Fruit fly (Drosophila melanogaster) whole organism, prepupa: ENCODE measurements around the gene ac.

Experiments used
- Blimp-1 ChIP-seq: fragments of 200-800 bp; sonication (Bioruptor generic); optimal IDR thresholded peaks from 3 replicates; lab custom pipeline; 2017; ENCODE audit warnings: missing biosample characterization, missing genetic modification characterization, mild to moderate bottlenecking, moderate library complexity, missing genetic modification reagents
- CG10631 ChIP-seq: fragments of 200-800 bp; sonication (Bioruptor generic); optimal IDR thresholded peaks from 2 replicates; lab custom pipeline; 2016; ENCODE audit warnings: missing biosample characterization, missing genetic modification characterization
- CG10669 ChIP-seq: fragments of 200-800 bp; sonication (Bioruptor generic); optimal IDR thresholded peaks from 3 replicates; lab custom pipeline; 2018; ENCODE audit warnings: missing biosample characterization, mild to moderate bottlenecking, missing genetic modification characterization, moderate library complexity
- CG11294 ChIP-seq: fragments of 200-800 bp; sonication (Bioruptor generic); IDR thresholded peaks from 2 replicates; pipeline ENCODE4 v1.3.6; 2022; ENCODE audit warnings: missing biosample characterization, missing genetic modification characterization
- CG11762 ChIP-seq: fragments of 200-800 bp; sonication (Bioruptor generic); optimal IDR thresholded peaks from 3 replicates; lab custom pipeline; 2016; ENCODE audit warnings: missing biosample characterization, missing genetic modification characterization; ENCODE audit not compliant: insufficient read depth
- CG15336 ChIP-seq: fragments of 200-800 bp; sonication (Bioruptor generic); IDR thresholded peaks from 2 replicates; pipeline ENCODE4 v1.3.6; 2022; ENCODE audit warnings: missing biosample characterization, missing genetic modification characterization
- CG16779 ChIP-seq: fragments of 200-800 bp; sonication (Bioruptor generic); optimal IDR thresholded peaks from 3 replicates; lab custom pipeline; 2017; ENCODE audit warnings: missing biosample characterization, mild to moderate bottlenecking, missing genetic modification characterization
- CG34406 ChIP-seq: fragments of 200-800 bp; sonication (Bioruptor generic); optimal IDR thresholded peaks from 3 replicates; lab custom pipeline; 2016; ENCODE audit warnings: missing biosample characterization, missing genetic modification characterization
- CG4318 ChIP-seq: fragments of 200-800 bp; sonication (Bioruptor generic); optimal IDR thresholded peaks from 3 replicates; lab custom pipeline; 2017; ENCODE audit warnings: missing biosample characterization, mild to moderate bottlenecking, missing genetic modification characterization
- CG6163 ChIP-seq: fragments of 200-800 bp; sonication (Bioruptor generic); IDR thresholded peaks from 3 replicates; pipeline ENCODE4 v1.3.6; 2022; ENCODE audit warnings: missing biosample characterization, missing genetic modification characterization
- CG6276 ChIP-seq: fragments of 200-800 bp; sonication (Bioruptor generic); optimal IDR thresholded peaks from 2 replicates; lab custom pipeline; 2017; ENCODE audit warnings: missing biosample characterization, mild to moderate bottlenecking, missing genetic modification characterization
- CG6808 ChIP-seq: fragments of 200-800 bp; sonication (Bioruptor generic); optimal IDR thresholded peaks from 3 replicates; lab custom pipeline; 2017; ENCODE audit warnings: missing biosample characterization, missing genetic modification characterization, mild to moderate bottlenecking, moderate library complexity, missing genetic modification reagents
- CG6854 ChIP-seq: fragments of 200-800 bp; sonication (Bioruptor generic); optimal IDR thresholded peaks from 2 replicates; lab custom pipeline; 2017; ENCODE audit warnings: missing biosample characterization, mild to moderate bottlenecking, missing genetic modification characterization
- CG7368 ChIP-seq: fragments of 200-800 bp; sonication (Bioruptor generic); optimal IDR thresholded peaks from 3 replicates; lab custom pipeline; 2016; ENCODE audit warnings: missing biosample characterization, missing genetic modification characterization
- CG8119 ChIP-seq: fragments of 200-800 bp; sonication (Bioruptor generic); IDR thresholded peaks from 3 replicates; pipeline ENCODE4 v1.3.6; 2022; ENCODE audit warnings: missing biosample characterization, missing genetic modification characterization
- CG8319 ChIP-seq: fragments of 200-800 bp; sonication (Bioruptor generic); optimal IDR thresholded peaks from 3 replicates; lab custom pipeline; 2016; ENCODE audit warnings: missing biosample characterization, missing genetic modification characterization
- CG8632 ChIP-seq: fragments of 200-800 bp; sonication (Bioruptor generic); optimal IDR thresholded peaks from 3 replicates; lab custom pipeline; 2016; ENCODE audit warnings: missing biosample characterization, missing genetic modification characterization
- Eip75B ChIP-seq: fragments of 200-800 bp; sonication (Bioruptor generic); optimal IDR thresholded peaks from 3 replicates; lab custom pipeline; 2016; ENCODE audit warnings: missing biosample characterization, missing genetic modification characterization
- Eip78C ChIP-seq: fragments of 200-800 bp; sonication (Bioruptor generic); peaks from one replicate; lab custom pipeline; 2016; ENCODE audit warnings: missing biosample characterization, missing genetic modification characterization
- Eip93F ChIP-seq: fragments of 200-800 bp; sonication (Bioruptor generic); optimal IDR thresholded peaks from 2 replicates; lab custom pipeline; 2016; ENCODE audit warnings: missing biosample characterization, mild to moderate bottlenecking, missing genetic modification characterization
- Ets21C ChIP-seq: fragments of 200-800 bp; sonication (Bioruptor generic); optimal IDR thresholded peaks from 3 replicates; lab custom pipeline; 2016; ENCODE audit warnings: missing biosample characterization, missing genetic modification characterization
- Gug ChIP-seq: fragments of 200-800 bp; sonication (Bioruptor generic); IDR thresholded peaks from 2 replicates; pipeline ENCODE4 v1.3.6; 2022; ENCODE audit warnings: missing biosample characterization, missing genetic modification characterization
- Hr38 ChIP-seq: sonication (Bioruptor generic); optimal IDR thresholded peaks from 2 replicates; lab custom pipeline; 2016; ENCODE audit warnings: missing biosample characterization, missing genetic modification characterization
- Hr39 ChIP-seq: fragments of 200-800 bp; sonication (Bioruptor generic); optimal IDR thresholded peaks from 2 replicates; lab custom pipeline; 2016; ENCODE audit warnings: missing biosample characterization, missing genetic modification characterization
- Hr4 ChIP-seq: fragments of 200-800 bp; sonication (Bioruptor generic); optimal IDR thresholded peaks from 3 replicates; lab custom pipeline; 2016; ENCODE audit warnings: missing biosample characterization, missing genetic modification characterization
- Lpt ChIP-seq: fragments of 200-800 bp; sonication (Bioruptor generic); optimal IDR thresholded peaks from 3 replicates; lab custom pipeline; 2016; ENCODE audit warnings: missing biosample characterization, missing genetic modification characterization
- Met ChIP-seq: fragments of 200-800 bp; sonication (Bioruptor generic); optimal IDR thresholded peaks from 3 replicates; lab custom pipeline; 2016; ENCODE audit warnings: missing biosample characterization, missing genetic modification characterization
- OdsH ChIP-seq: fragments of 200-800 bp; sonication (Bioruptor generic); optimal IDR thresholded peaks from 3 replicates; lab custom pipeline; 2016; ENCODE audit warnings: missing biosample characterization, missing genetic modification characterization
- Sox102F ChIP-seq: fragments of 200-800 bp; sonication (Bioruptor generic); optimal IDR thresholded peaks from 2 replicates; lab custom pipeline; 2016; ENCODE audit warnings: missing biosample characterization, mild to moderate bottlenecking, missing genetic modification characterization
- Sox14 ChIP-seq: fragments of 200-800 bp; sonication (Bioruptor generic); optimal IDR thresholded peaks from 3 replicates; lab custom pipeline; 2016; ENCODE audit warnings: missing biosample characterization, missing genetic modification characterization
- achi ChIP-seq: fragments of 200-800 bp; sonication (Bioruptor generic); optimal IDR thresholded peaks from 3 replicates; lab custom pipeline; 2016; ENCODE audit warnings: missing biosample characterization, missing genetic modification characterization
- cyc ChIP-seq: fragments of 200-800 bp; sonication (Bioruptor generic); optimal IDR thresholded peaks from 3 replicates; lab custom pipeline; 2016; ENCODE audit warnings: missing biosample characterization, missing genetic modification characterization
- dac ChIP-seq: fragments of 200-800 bp; sonication (Bioruptor generic); optimal IDR thresholded peaks from 2 replicates; lab custom pipeline; 2017; ENCODE audit warnings: missing biosample characterization, mild to moderate bottlenecking, missing genetic modification characterization
- dsx ChIP-seq: fragments of 200-800 bp; optimal IDR thresholded peaks from 3 replicates; lab custom pipeline; 2019; ENCODE audit warnings: missing biosample characterization, mild to moderate bottlenecking, missing genetic modification characterization, moderate library complexity; ENCODE audit not compliant: poor library complexity, severe bottlenecking
- eg ChIP-seq: fragments of 200-800 bp; sonication (Bioruptor generic); IDR thresholded peaks from 3 replicates; pipeline ENCODE4 v1.3.6; 2022; ENCODE audit warnings: missing biosample characterization, missing genetic modification characterization
- esn ChIP-seq: fragments of 200-800 bp; sonication (Bioruptor generic); optimal IDR thresholded peaks from 2 replicates; lab custom pipeline; 2016; ENCODE audit warnings: missing biosample characterization, mild to moderate bottlenecking, missing genetic modification characterization, moderate library complexity
- fd85E ChIP-seq: fragments of 200-800 bp; sonication (Bioruptor generic); optimal IDR thresholded peaks from 3 replicates; lab custom pipeline; 2016; ENCODE audit warnings: missing biosample characterization, missing genetic modification characterization
- fkh ChIP-seq: fragments of 200-800 bp; sonication (Bioruptor generic); optimal IDR thresholded peaks from 3 replicates; lab custom pipeline; 2017; ENCODE audit warnings: missing biosample characterization, mild to moderate bottlenecking, missing genetic modification characterization, moderate library complexity
- lz ChIP-seq: fragments of 200-800 bp; sonication (Bioruptor generic); optimal IDR thresholded peaks from 3 replicates; lab custom pipeline; 2016; ENCODE audit warnings: missing biosample characterization, missing genetic modification characterization
- net ChIP-seq: fragments of 200-800 bp; sonication (Bioruptor generic); optimal IDR thresholded peaks from 3 replicates; lab custom pipeline; 2016; ENCODE audit warnings: missing biosample characterization, missing genetic modification characterization
- pdm3 ChIP-seq: fragments of 200-800 bp; sonication (Bioruptor generic); optimal IDR thresholded peaks from 3 replicates; lab custom pipeline; 2016; ENCODE audit warnings: missing biosample characterization, missing genetic modification characterization
- spab ChIP-seq: fragments of 200-800 bp; sonication (Bioruptor generic); optimal IDR thresholded peaks from 2 replicates; lab custom pipeline; 2017; ENCODE audit warnings: missing biosample characterization, mild to moderate bottlenecking, missing genetic modification characterization, missing genetic modification reagents
- ss ChIP-seq, 2 experiments: fragments of 200-800 bp; sonication (Bioruptor generic); optimal IDR thresholded peaks; 2 replicates in 1 of 2; 3 replicates in 1 of 2; lab custom pipeline; 2017 to 2018; ENCODE audit warnings: mild to moderate bottlenecking in 2 of 2, missing biosample characterization in 2 of 2, missing genetic modification characterization in 2 of 2, moderate library complexity in 1 of 2
- svp ChIP-seq: fragments of 200-800 bp; sonication (Bioruptor generic); peaks from one replicate; lab custom pipeline; 2016; ENCODE audit warnings: missing biosample characterization, missing genetic modification characterization
- topi ChIP-seq: fragments of 200-800 bp; sonication (Bioruptor generic); optimal IDR thresholded peaks from 3 replicates; lab custom pipeline; 2016; ENCODE audit warnings: missing biosample characterization, missing genetic modification characterization
- vri ChIP-seq: fragments of 200-800 bp; sonication (Bioruptor generic); optimal IDR thresholded peaks from 3 replicates; lab custom pipeline; 2016; ENCODE audit warnings: missing biosample characterization, mild to moderate bottlenecking, missing genetic modification characterization

The ac gene

dm6 chrX:338123-338527 lies 31.7 kb upstream of the ac start (continued):
- TF ChIP-seq CG8319: no peak
- no peak for TF ChIP-seq lz (GFP tag; lab: Kevin White, UChicago)
- TF ChIP-seq topi (GFP tag; lab: Kevin White, UChicago): no peak
- TF ChIP-seq CG11294 (GFP tag; lab: Robert Waterston, UW): no peak
- TF ChIP-seq CG16779 (tag; lab: Kevin White, UChicago): peak; percentile 39
- TF ChIP-seq esn (GFP tag; lab: Kevin White, UChicago): peak; percentile 17
- peak; percentile 13 for TF ChIP-seq spab (GFP tag; lab: Kevin White, UChicago)
- no peak for TF ChIP-seq CG6163 (GFP tag; lab: Robert Waterston, UW)
- no peak for TF ChIP-seq Blimp-1
- TF ChIP-seq CG10631 (GFP tag; lab: Kevin White, UChicago): peak; percentile 66
- no peak for TF ChIP-seq cyc (GFP tag; lab: Kevin White, UChicago)
- TF ChIP-seq CG6276 (GFP tag; lab: Kevin White, UChicago): peak; percentile 79
- TF ChIP-seq Hr38 (GFP tag; lab: Kevin White, UChicago): no peak
- TF ChIP-seq CG6808: peak; percentile 48
- TF ChIP-seq Sox102F (GFP tag; lab: Kevin White, UChicago): no peak
- peak; percentile 82 for TF ChIP-seq Eip78C (GFP tag; lab: Kevin White, UChicago)
- TF ChIP-seq Hr39 (GFP tag; lab: Kevin White, UChicago): no peak

dm6 chrX:339866-340571 lies 29.8 kb upstream of the ac start:
- TF ChIP-seq CG8119 (GFP tag; lab: Robert Waterston, UW) (peak; percentile 49; the same call in 1 of the 3 replicates), achi (GFP tag; lab: Kevin White, UChicago) (peak; percentile 48), Sox102F (GFP tag; lab: Kevin White, UChicago) (peak; percentile 17), dac (GFP tag; lab: Kevin White, UChicago) (no peak), pdm3 (GFP tag; lab: Kevin White, UChicago) (peak; percentile 53), Eip75B (GFP tag; lab: Kevin White, UChicago) (peak; percentile 54), fd85E (GFP tag; lab: Kevin White, UChicago) (no peak), CG11762 (GFP tag; lab: Kevin White, UChicago) (peak; percentile 25), net (GFP tag; lab: Kevin White, UChicago) (peak; percentile 29), CG10631 (GFP tag; lab: Kevin White, UChicago) (no peak), topi (GFP tag; lab: Kevin White, UChicago) (peak; percentile 47), CG11294 (GFP tag; lab: Robert Waterston, UW) (no peak), Hr4 (GFP tag; lab: Kevin White, UChicago) (peak; percentile 47), CG4318 (no peak), lz (GFP tag; lab: Kevin White, UChicago) (peak; percentile 27), CG16779 (tag; lab: Kevin White, UChicago) (no peak), CG6276 (GFP tag; lab: Kevin White, UChicago) (peak; percentile 24), ss (GFP tag; optimal IDR thresholded peaks at IDR 0.05; lab: Kevin White, UChicago) (peak in 1 of 2 experiments; percentile 12), eg (GFP tag; lab: Robert Waterston, UW) (0 out of 3 replicates have a peak, but pooled peaks have one; percentile 24), Hr39 (GFP tag; lab: Kevin White, UChicago) (peak; percentile 17), cyc (GFP tag; lab: Kevin White, UChicago) (peak; percentile 18), CG15336 (GFP tag; lab: Robert Waterston, UW) (peak; percentile 53; the same call in 1 of the 2 replicates), OdsH (GFP tag; lab: Kevin White, UChicago) (peak; percentile 43), CG34406 (GFP tag; lab: Kevin White, UChicago) (peak; percentile 31), CG10669 (GFP tag; lab: Kevin White, UChicago) (peak; percentile 1), spab (GFP tag; lab: Kevin White, UChicago) (no peak), esn (GFP tag; lab: Kevin White, UChicago) (peak; percentile 31), CG6854 (GFP tag; lab: Kevin White, UChicago) (no peak), Eip93F (GFP tag; lab: Kevin White, UChicago) (no peak), CG8319 (peak; percentile 45), Gug (no peak), CG8632 (GFP tag; lab: Kevin White, UChicago) (peak; percentile 53), CG7368 (no peak), CG6163 (GFP tag; lab: Robert Waterston, UW) (peak; percentile 59; the same call in 2 of the 3 replicates), dsx (no peak), Lpt (GFP tag; lab: Kevin White, UChicago) (peak; percentile 6), vri (GFP tag; lab: Kevin White, UChicago) (no peak), fkh (GFP tag; lab: Kevin White, UChicago) (no peak), Met (GFP tag; lab: Kevin White, UChicago) (peak; percentile 29), svp (GFP tag; lab: Kevin White, UChicago) (peak; percentile 68), Sox14 (peak; percentile 12), Blimp-1 (no peak), Ets21C (GFP tag; lab: Kevin White, UChicago) (peak; percentile 8)
